Worm (Caenorhabditis elegans): ENCODE results near the gene srt-50.

srt-50 gene

ce11 chrIV:15049288-15050094, 25.0 kb upstream of the srt-50 start (continued):
- TF ChIP-seq madf-3 (GFP tag; IDR thresholded peaks at IDR 0.05) (no peak; the same call in 1 of the 2 replicates), aptf-2 (GFP tag; conservative IDR thresholded peaks at IDR 0.05) (0 out of 2 replicates have a peak, but pooled peaks have one; percentile 27), madf-10 (tag; optimal IDR thresholded peaks at IDR 0.05) (no peak), let-526 (GFP tag; IDR thresholded peaks at IDR 0.05) (no peak), attf-6 (GFP tag; IDR thresholded peaks at IDR 0.05) (0 out of 2 replicates have a peak, but pooled peaks have one; percentile 18), athp-1 (tag; optimal IDR thresholded peaks at IDR 0.05) (peak; percentile 14), B0261.1 (tag; optimal IDR thresholded peaks at IDR 0.05) (peak; percentile 3), chd-7 (tag; optimal IDR thresholded peaks at IDR 0.05) (peak; percentile 76), ceh-79 (tag; optimal IDR thresholded peaks at IDR 0.05) (no peak), ZK185.1 (tag; optimal IDR thresholded peaks at IDR 0.05; ENCODE audit: poor library complexity, severe bottlenecking) (no peak), zim-3 (tag; optimal IDR thresholded peaks at IDR 0.05) (peak; percentile 48), ztf-28 (GFP tag; IDR thresholded peaks at IDR 0.05) (no peak), Y79H2A.3 (GFP tag; conservative IDR thresholded peaks at IDR 0.05) (0 out of 2 replicates have a peak, but pooled peaks have one; percentile 21), rec-8 (tag; optimal IDR thresholded peaks at IDR 0.05) (peak in 1 of 2 experiments; percentile 24), lin-35 (GFP tag; optimal IDR thresholded peaks at IDR 0.05) (peak in 1 of 3 experiments; percentile 5), B0336.3 (GFP tag; IDR thresholded peaks at IDR 0.05) (peak; percentile 65; the same call in 1 of the 2 replicates), B0035.1 (tag; optimal IDR thresholded peaks at IDR 0.05) (peak; percentile 26), C06A6.2 (GFP tag; conservative IDR thresholded peaks at IDR 0.05) (no peak), snpc-3.4 (tag; optimal IDR thresholded peaks at IDR 0.05) (peak; percentile 3), let-607 (tag; optimal IDR thresholded peaks at IDR 0.05) (peak in 1 of 2 experiments; percentile 9), mes-4 (tag; optimal IDR thresholded peaks at IDR 0.05) (no peak)

ce11 chrIV:15051045-15051444, 23.4 kb upstream of the srt-50 start:
- TF ChIP-seq F10E7.11 (tag; optimal IDR thresholded peaks at IDR 0.05) (no peak), cebp-2 (GFP tag; IDR thresholded peaks at IDR 0.05) (0 out of 2 replicates have a peak, but pooled peaks have one; percentile 61), hsf-1 (GFP tag; IDR thresholded peaks at IDR 0.05) (no peak), bed-2 (GFP tag; IDR thresholded peaks at IDR 0.05) (no peak), ceh-40 (GFP tag; IDR thresholded peaks at IDR 0.05) (no peak)

ce11 chrIV:15053271-15053670, 21.2 kb upstream of the srt-50 start, which contains the start of gene srt-47:
Gene srt-47, minus strand, starts transcription at chrIV:15053371.
- no peak for TF ChIP-seq F33H1.4 (GFP tag; IDR thresholded peaks at IDR 0.05)
- no peak for TF ChIP-seq F39B2.1 (GFP tag; IDR thresholded peaks at IDR 0.05)
- TF ChIP-seq snpc-4 (GFP tag; optimal IDR thresholded peaks at IDR 0.05) = no peak
- TF ChIP-seq snpc-4 (tag; optimal IDR thresholded peaks at IDR 0.05) = no peak
- no peak for TF ChIP-seq F49E8.2 (tag; optimal IDR thresholded peaks at IDR 0.05; ENCODE audit: insufficient read depth)
- TF ChIP-seq D2030.7 (GFP tag; IDR thresholded peaks at IDR 0.05) = no peak
- no peak for TF ChIP-seq Y53G8AR.9 (GFP tag; conservative IDR thresholded peaks at IDR 0.05)
- TF ChIP-seq ccch-3 (GFP tag; optimal IDR thresholded peaks at IDR 0.05) = no peak
- no peak for TF ChIP-seq let-607 (tag; optimal IDR thresholded peaks at IDR 0.05)
- no peak for TF ChIP-seq akir-1 (GFP tag; optimal IDR thresholded peaks at IDR 0.05)
- no peak for TF ChIP-seq lsy-27 (tag; optimal IDR thresholded peaks at IDR 0.05; ENCODE audit: borderline replicate concordance, insufficient read depth)

All from whole organism, young adult.